Fruit fly (Drosophila melanogaster) whole organism, prepupa: Measurements from ENCODE around the gene CG11069.

Source experiments
- CG11294 ChIP-seq: fragments of 200-800 bp; sonication (Bioruptor generic); IDR thresholded peaks from 2 replicates; pipeline ENCODE4 v1.3.6; 2022; ENCODE audit warnings: missing biosample characterization, missing genetic modification characterization
- CG15336 ChIP-seq: fragments of 200-800 bp; sonication (Bioruptor generic); IDR thresholded peaks from 2 replicates; pipeline ENCODE4 v1.3.6; 2022; ENCODE audit warnings: missing biosample characterization, missing genetic modification characterization
- CG1621 ChIP-seq: fragments of 200-800 bp; sonication (Bioruptor generic); optimal IDR thresholded peaks from 3 replicates; lab custom pipeline; 2018; ENCODE audit warnings: missing biosample characterization, mild to moderate bottlenecking, missing genetic modification characterization
- CG16779 ChIP-seq: fragments of 200-800 bp; sonication (Bioruptor generic); optimal IDR thresholded peaks from 3 replicates; lab custom pipeline; 2017; ENCODE audit warnings: missing biosample characterization, mild to moderate bottlenecking, missing genetic modification characterization
- CG3032 ChIP-seq: fragments of 200-800 bp; optimal IDR thresholded peaks from 2 replicates; lab custom pipeline; 2019; ENCODE audit warnings: missing biosample characterization, mild to moderate bottlenecking, missing genetic modification characterization, moderate library complexity
- CG31627 ChIP-seq: fragments of 200-800 bp; sonication (Bioruptor generic); optimal IDR thresholded peaks from 3 replicates; lab custom pipeline; 2016; ENCODE audit warnings: missing biosample characterization, missing genetic modification characterization
- CG4318 ChIP-seq: fragments of 200-800 bp; sonication (Bioruptor generic); optimal IDR thresholded peaks from 3 replicates; lab custom pipeline; 2017; ENCODE audit warnings: missing biosample characterization, mild to moderate bottlenecking, missing genetic modification characterization
- CG6163 ChIP-seq: fragments of 200-800 bp; sonication (Bioruptor generic); IDR thresholded peaks from 3 replicates; pipeline ENCODE4 v1.3.6; 2022; ENCODE audit warnings: missing biosample characterization, missing genetic modification characterization
- CG6808 ChIP-seq: fragments of 200-800 bp; sonication (Bioruptor generic); optimal IDR thresholded peaks from 3 replicates; lab custom pipeline; 2017; ENCODE audit warnings: missing biosample characterization, missing genetic modification characterization, mild to moderate bottlenecking, moderate library complexity, missing genetic modification reagents
- CG8319 ChIP-seq: fragments of 200-800 bp; sonication (Bioruptor generic); optimal IDR thresholded peaks from 3 replicates; lab custom pipeline; 2016; ENCODE audit warnings: missing biosample characterization, missing genetic modification characterization
- CG9139 ChIP-seq: fragments of 200-800 bp; sonication (Bioruptor generic); optimal IDR thresholded peaks from 3 replicates; lab custom pipeline; 2017; ENCODE audit warnings: missing biosample characterization, mild to moderate bottlenecking, missing genetic modification characterization
- Eip75B ChIP-seq: fragments of 200-800 bp; sonication (Bioruptor generic); optimal IDR thresholded peaks from 3 replicates; lab custom pipeline; 2016; ENCODE audit warnings: missing biosample characterization, missing genetic modification characterization
- Eip78C ChIP-seq: fragments of 200-800 bp; sonication (Bioruptor generic); peaks from one replicate; lab custom pipeline; 2016; ENCODE audit warnings: missing biosample characterization, missing genetic modification characterization
- Eip93F ChIP-seq: fragments of 200-800 bp; sonication (Bioruptor generic); optimal IDR thresholded peaks from 2 replicates; lab custom pipeline; 2016; ENCODE audit warnings: missing biosample characterization, mild to moderate bottlenecking, missing genetic modification characterization
- Ets21C ChIP-seq: fragments of 200-800 bp; sonication (Bioruptor generic); optimal IDR thresholded peaks from 3 replicates; lab custom pipeline; 2016; ENCODE audit warnings: missing biosample characterization, missing genetic modification characterization
- Hr39 ChIP-seq: fragments of 200-800 bp; sonication (Bioruptor generic); optimal IDR thresholded peaks from 2 replicates; lab custom pipeline; 2016; ENCODE audit warnings: missing biosample characterization, missing genetic modification characterization
- Hr4 ChIP-seq: fragments of 200-800 bp; sonication (Bioruptor generic); optimal IDR thresholded peaks from 3 replicates; lab custom pipeline; 2016; ENCODE audit warnings: missing biosample characterization, missing genetic modification characterization
- Met ChIP-seq: fragments of 200-800 bp; sonication (Bioruptor generic); optimal IDR thresholded peaks from 3 replicates; lab custom pipeline; 2016; ENCODE audit warnings: missing biosample characterization, missing genetic modification characterization
- Smox ChIP-seq: fragments of 200-800 bp; sonication (Bioruptor generic); optimal IDR thresholded peaks from 3 replicates; lab custom pipeline; 2016; ENCODE audit warnings: missing biosample characterization, missing genetic modification characterization
- Sox102F ChIP-seq: fragments of 200-800 bp; sonication (Bioruptor generic); optimal IDR thresholded peaks from 2 replicates; lab custom pipeline; 2016; ENCODE audit warnings: missing biosample characterization, mild to moderate bottlenecking, missing genetic modification characterization
- Sox14 ChIP-seq: fragments of 200-800 bp; sonication (Bioruptor generic); optimal IDR thresholded peaks from 3 replicates; lab custom pipeline; 2016; ENCODE audit warnings: missing biosample characterization, missing genetic modification characterization
- Sox15 ChIP-seq: fragments of 200-800 bp; sonication (Bioruptor generic); optimal IDR thresholded peaks from 3 replicates; lab custom pipeline; 2016; ENCODE audit warnings: missing biosample characterization, missing genetic modification characterization
- achi ChIP-seq: fragments of 200-800 bp; sonication (Bioruptor generic); optimal IDR thresholded peaks from 3 replicates; lab custom pipeline; 2016; ENCODE audit warnings: missing biosample characterization, missing genetic modification characterization
- dac ChIP-seq: fragments of 200-800 bp; sonication (Bioruptor generic); optimal IDR thresholded peaks from 2 replicates; lab custom pipeline; 2017; ENCODE audit warnings: missing biosample characterization, mild to moderate bottlenecking, missing genetic modification characterization
- dsx ChIP-seq: fragments of 200-800 bp; optimal IDR thresholded peaks from 3 replicates; lab custom pipeline; 2019; ENCODE audit warnings: missing biosample characterization, mild to moderate bottlenecking, missing genetic modification characterization, moderate library complexity; ENCODE audit not compliant: poor library complexity, severe bottlenecking
- esn ChIP-seq: fragments of 200-800 bp; sonication (Bioruptor generic); optimal IDR thresholded peaks from 2 replicates; lab custom pipeline; 2016; ENCODE audit warnings: missing biosample characterization, mild to moderate bottlenecking, missing genetic modification characterization, moderate library complexity
- fkh ChIP-seq: fragments of 200-800 bp; sonication (Bioruptor generic); optimal IDR thresholded peaks from 3 replicates; lab custom pipeline; 2017; ENCODE audit warnings: missing biosample characterization, mild to moderate bottlenecking, missing genetic modification characterization, moderate library complexity
- lz ChIP-seq: fragments of 200-800 bp; sonication (Bioruptor generic); optimal IDR thresholded peaks from 3 replicates; lab custom pipeline; 2016; ENCODE audit warnings: missing biosample characterization, missing genetic modification characterization
- pdm3 ChIP-seq: fragments of 200-800 bp; sonication (Bioruptor generic); optimal IDR thresholded peaks from 3 replicates; lab custom pipeline; 2016; ENCODE audit warnings: missing biosample characterization, missing genetic modification characterization
- salr ChIP-seq, 2 experiments: fragments of 200-800 bp; sonication (Bioruptor generic); optimal IDR thresholded peaks; 3 replicates each; lab custom pipeline; 2016 to 2018; ENCODE audit warnings: missing biosample characterization in 2 of 2, missing genetic modification characterization in 2 of 2, mild to moderate bottlenecking in 1 of 2
- ss ChIP-seq, 2 experiments: fragments of 200-800 bp; sonication (Bioruptor generic); optimal IDR thresholded peaks; 2 replicates in 1 of 2; 3 replicates in 1 of 2; lab custom pipeline; 2017 to 2018; ENCODE audit warnings: mild to moderate bottlenecking in 2 of 2, missing biosample characterization in 2 of 2, missing genetic modification characterization in 2 of 2, moderate library complexity in 1 of 2
- topi ChIP-seq: fragments of 200-800 bp; sonication (Bioruptor generic); optimal IDR thresholded peaks from 3 replicates; lab custom pipeline; 2016; ENCODE audit warnings: missing biosample characterization, missing genetic modification characterization
- vri ChIP-seq: fragments of 200-800 bp; sonication (Bioruptor generic); optimal IDR thresholded peaks from 3 replicates; lab custom pipeline; 2016; ENCODE audit warnings: missing biosample characterization, mild to moderate bottlenecking, missing genetic modification characterization

CG11069 gene

dm6 chr3R:24851429-24851828 is 43.1 kb upstream of the CG11069 start, which contains the start of gene Nct:
Nct (plus strand) TSS chr3R:24851601.
- TF ChIP-seq Smox (GFP tag; lab: Kevin White, UChicago): no peak
- no peak for TF ChIP-seq Sox15 (GFP tag; lab: Kevin White, UChicago)
- TF ChIP-seq Sox14 (GFP tag; lab: Kevin White, UChicago): peak; percentile 68
- TF ChIP-seq, all 60 proteins: peak for 1

DNA sequence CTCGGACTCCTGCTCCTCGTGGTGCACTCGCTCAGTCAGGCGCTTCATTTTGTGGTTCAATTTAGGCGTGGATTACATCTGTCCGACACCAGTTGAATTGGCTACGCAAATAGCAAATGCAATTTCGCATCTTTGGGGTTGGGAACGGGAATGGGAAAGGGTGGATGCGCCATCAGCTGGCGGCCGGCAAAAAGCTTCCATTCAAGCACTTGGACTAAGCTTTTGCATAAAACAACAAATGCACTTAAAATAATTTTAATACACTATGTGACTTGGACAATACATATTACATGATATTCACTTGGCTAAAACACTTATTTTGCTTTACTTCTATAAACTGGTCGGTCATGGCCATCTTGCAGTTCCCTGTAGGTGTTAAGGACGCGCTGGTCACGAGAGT is 38.4 kb upstream of the CG11069 start, which contains the start of gene HDAC11:
Gene HDAC11, minus strand, starts transcription at position 101 of the 400 bp plus-strand sequence.
- no peak for TF ChIP-seq Met
- TF ChIP-seq CG11294 (GFP tag; lab: Robert Waterston, UW): no peak
- TF ChIP-seq Sox14 (GFP tag; lab: Kevin White, UChicago): no peak

dm6 chr3R:24857459-24857858 is 37.1 kb upstream of the CG11069 start, which contains the start of gene CAH4:
CAH4 (minus strand) TSS chr3R:24857559.
- TF ChIP-seq Sox14 (GFP tag; lab: Kevin White, UChicago) (no peak), CG6808 (GFP tag; lab: Kevin White, UChicago) (no peak), achi (GFP tag; lab: Kevin White, UChicago) (no peak), Hr4 (GFP tag; lab: Kevin White, UChicago) (no peak), CG16779 (tag; lab: Kevin White, UChicago) (no peak), pdm3 (GFP tag; lab: Kevin White, UChicago) (no peak), esn (no peak), CG31627 (GFP tag; lab: Kevin White, UChicago) (no peak), Smox (GFP tag; lab: Kevin White, UChicago) (no peak)

dm6 chr3R:24859701-24860100 is 34.8 kb upstream of the CG11069 start, which contains the start of gene ppk22:
ppk22 (minus strand) TSS chr3R:24859801.
- TF ChIP-seq vri (GFP tag; lab: Kevin White, UChicago): no peak
- no peak for TF ChIP-seq CG16779 (tag; lab: Kevin White, UChicago)
- TF ChIP-seq CG15336 (GFP tag; lab: Robert Waterston, UW): no peak
- no peak for TF ChIP-seq CG4318 (GFP tag; lab: Kevin White, UChicago)
- no peak for TF ChIP-seq Hr39
- TF ChIP-seq fkh: no peak
- TF ChIP-seq CG11294 (GFP tag; lab: Robert Waterston, UW): no peak
- no peak for TF ChIP-seq Eip75B (GFP tag; lab: Kevin White, UChicago)
- TF ChIP-seq Sox102F (GFP tag; lab: Kevin White, UChicago): no peak
- TF ChIP-seq dsx (GFP tag; lab: Kevin White, UChicago): no peak
- TF ChIP-seq Eip93F (GFP tag; lab: Kevin White, UChicago): no peak
- no peak for TF ChIP-seq achi (GFP tag; lab: Kevin White, UChicago)
- no peak for TF ChIP-seq topi (GFP tag; lab: Kevin White, UChicago)
- no peak for TF ChIP-seq salr (GFP tag; optimal IDR thresholded peaks at IDR 0.05; lab: Kevin White, UChicago)
- TF ChIP-seq Sox15 (GFP tag; lab: Kevin White, UChicago): no peak
- no peak for TF ChIP-seq CG1621 (tag; lab: Kevin White, UChicago)

DNA sequence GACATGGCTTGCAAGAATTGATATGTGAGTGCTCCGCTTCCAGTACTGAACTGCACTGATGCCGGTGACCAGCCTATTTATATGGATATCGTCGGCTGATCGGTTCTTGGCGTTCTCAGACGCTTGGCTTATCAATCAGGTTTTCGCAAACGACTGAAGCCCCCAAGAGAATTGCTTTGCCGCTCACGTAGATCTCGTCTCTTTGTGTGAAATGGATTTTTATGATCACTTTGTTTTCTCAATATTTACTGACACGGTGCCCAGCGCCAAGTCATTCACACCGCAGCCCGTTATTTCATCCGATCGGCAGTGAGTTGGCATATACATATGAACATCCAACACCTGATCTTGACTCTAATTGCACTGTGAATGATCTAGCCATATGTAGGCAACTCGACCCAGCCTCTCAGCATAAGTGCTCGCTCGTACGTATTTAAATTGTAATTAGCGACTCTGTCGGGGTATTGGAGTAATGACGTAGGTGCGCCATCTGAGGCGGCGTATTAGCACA is 34.2 kb upstream of the CG11069 start, which contains the start of gene CG13639:
Gene CG13639, minus strand, starts transcription at position 51 of the 511 bp plus-strand sequence.
- TF ChIP-seq CG6163 (GFP tag; lab: Robert Waterston, UW) (0 out of 3 replicates have a peak, but pooled peaks have one; percentile 24), lz (GFP tag; lab: Kevin White, UChicago) (no peak), CG8319 (GFP tag; lab: Kevin White, UChicago) (no peak), Met (no peak), Ets21C (GFP tag; lab: Kevin White, UChicago) (no peak), CG11294 (GFP tag; lab: Robert Waterston, UW) (no peak), Sox102F (GFP tag; lab: Kevin White, UChicago) (no peak), ss (GFP tag; optimal IDR thresholded peaks at IDR 0.05; lab: Kevin White, UChicago) (peak in 1 of 2 experiments; percentile 51), Eip78C (GFP tag; lab: Kevin White, UChicago) (peak; percentile 69), CG3032 (tag; lab: Kevin White, UChicago) (no peak), salr (GFP tag; optimal IDR thresholded peaks at IDR 0.05; lab: Kevin White, UChicago) (no peak), CG9139 (GFP tag; lab: Kevin White, UChicago) (peak; percentile 27), dac (GFP tag; lab: Kevin White, UChicago) (no peak)
